Fruit fly (Drosophila melanogaster): Measurements from ENCODE around the gene Edem1.

- TF ChIP-seq ab (GFP tag; optimal IDR thresholded peaks at IDR 0.05) = no peak
- no peak for TF ChIP-seq CTCF (GFP tag; optimal IDR thresholded peaks at IDR 0.05)
- no peak for TF ChIP-seq CG15073 (GFP tag; optimal IDR thresholded peaks at IDR 0.05)
These were observed 27.8 kb downstream of the Edem1 start for dm6 chrX:1880779-1881178.
